Worm (Caenorhabditis elegans) whole organism, L1 larva: ENCODE measurements around the gene Y7A5A.5.

Experiments
- ama-1 ChIP-seq: fragments of 150-350 bp; optimal IDR thresholded peaks from 2 replicates; lab custom pipeline; 2014
- dpl-1 ChIP-seq, 3 experiments: fragments of 150-350 bp in 2 of 3; sonication (generic microtip) in 1 of 3; optimal IDR thresholded peaks; 2 replicates each; lab custom pipeline; 2014 to 2017; ENCODE audit warnings: missing biosample characterization in 3 of 3, missing genetic modification characterization in 3 of 3, missing genetic modification reagents in 3 of 3
- fos-1 ChIP-seq: fragments of 150-350 bp; optimal IDR thresholded peaks from 2 replicates; lab custom pipeline; 2014; ENCODE audit warnings: missing biosample characterization, missing genetic modification characterization
- lin-13 ChIP-seq: fragments of 150-350 bp; optimal IDR thresholded peaks from 2 replicates; lab custom pipeline; 2014; ENCODE audit warnings: missing biosample characterization, missing genetic modification reagents, missing genetic modification characterization
- lsy-2 ChIP-seq, 2 experiments: fragments of 150-350 bp; optimal IDR thresholded peaks; 2 replicates each; lab custom pipeline; 2014; ENCODE audit warnings: missing biosample characterization in 2 of 2, missing genetic modification characterization in 2 of 2
- nhr-237 ChIP-seq: fragments of 150-350 bp; optimal IDR thresholded peaks from 2 replicates; lab custom pipeline; 2014; ENCODE audit warnings: missing biosample characterization, missing genetic modification characterization
- nhr-84 ChIP-seq: sonication (generic microtip); optimal IDR thresholded peaks from 2 replicates; lab custom pipeline; 2017; ENCODE audit warnings: missing biosample characterization, missing genetic modification characterization
- pag-3 ChIP-seq: sonication (generic microtip); optimal IDR thresholded peaks from 2 replicates; lab custom pipeline; 2017; ENCODE audit warnings: missing genetic modification characterization, mild to moderate bottlenecking, missing compliant biosample characterization, antibody characterized with exemption, borderline replicate concordance; ENCODE audit not compliant: insufficient read depth
- skn-1 ChIP-seq: fragments of 150-350 bp; optimal IDR thresholded peaks from 2 replicates; lab custom pipeline; 2014; ENCODE audit warnings: missing biosample characterization, missing genetic modification characterization

DNA sequence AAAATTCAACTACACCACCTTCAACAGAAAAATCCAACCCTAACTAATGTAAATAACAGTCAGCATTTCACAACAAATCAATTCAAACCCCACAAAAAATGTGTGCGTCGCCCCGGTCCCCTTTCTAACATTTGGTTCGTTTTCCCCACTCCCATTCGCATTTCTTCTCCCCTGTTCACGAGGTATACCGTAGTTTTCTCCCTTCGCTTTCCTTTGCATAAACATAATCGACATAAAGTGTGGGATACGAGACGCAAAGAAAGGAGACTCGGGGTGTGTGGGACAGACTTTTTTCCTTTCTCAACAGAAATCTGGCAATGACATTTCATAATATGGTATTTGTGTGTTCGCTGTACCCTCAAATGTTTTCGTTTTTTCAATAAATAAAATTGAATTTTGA lies 24.7 kb upstream of the Y7A5A.5 start:
- TF ChIP-seq dpl-1 (GFP tag; optimal IDR thresholded peaks at IDR 0.05; lab: Kevin White, UChicago): no peak
- TF ChIP-seq ama-1 (lab: Kevin White, UChicago): no peak
- no peak for TF ChIP-seq skn-1 (tag; lab: Kevin White, UChicago)
- no peak for TF ChIP-seq nhr-84 (tag; lab: Kevin White, UChicago)
- no peak for TF ChIP-seq fos-1 (tag; lab: Kevin White, UChicago)
- TF ChIP-seq lsy-2 (tag; optimal IDR thresholded peaks at IDR 0.05; lab: Kevin White, UChicago): no peak
- no peak for TF ChIP-seq nhr-237 (tag; lab: Kevin White, UChicago)
- TF ChIP-seq lin-13 (GFP tag; lab: Kevin White, UChicago): no peak
- TF ChIP-seq pag-3: no peak
